Fruit fly (Drosophila melanogaster): Measurements from ENCODE around the gene LManIV.

DNA sequence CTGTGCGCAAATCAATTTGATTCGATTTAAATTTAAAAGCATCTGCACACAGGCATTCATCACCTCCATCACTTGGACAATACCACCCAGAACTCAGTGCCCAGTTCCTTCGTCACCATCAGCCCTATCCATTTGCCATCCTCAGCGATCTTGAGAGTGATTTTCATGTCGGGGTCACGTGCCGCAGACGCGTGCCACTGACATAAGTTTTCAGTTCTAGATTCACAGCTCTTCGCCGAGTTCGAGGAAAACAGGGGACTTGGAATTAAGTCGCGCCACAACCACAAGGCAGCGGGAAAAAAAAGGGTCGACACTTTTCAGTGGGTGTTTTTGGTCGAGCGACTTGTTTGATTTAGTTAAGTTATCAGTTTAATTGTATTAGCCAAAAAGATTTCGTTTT is 29.1 kb downstream of the LManIV start:
- TF ChIP-seq CTCF (optimal IDR thresholded peaks at IDR 0.05) (no peak), CG8478 (optimal IDR thresholded peaks at IDR 0.05) (no peak)
